Fruit fly (Drosophila melanogaster): ENCODE measurements around the gene cona.

cona gene

dm6 chr3R:18412279-18413214 is 26.9 kb downstream of the cona start, which contains the start of gene CG31122 (continued):
- TF ChIP-seq Hr4 (GFP tag; optimal IDR thresholded peaks at IDR 0.05) (peak; percentile 12), CG34406 (GFP tag; optimal IDR thresholded peaks at IDR 0.05) (peak; percentile 9), CG6854 (GFP tag; optimal IDR thresholded peaks at IDR 0.05) (no peak), esn (GFP tag; optimal IDR thresholded peaks at IDR 0.05) (no peak), CG8632 (GFP tag; optimal IDR thresholded peaks at IDR 0.05) (no peak), CG10631 (GFP tag; optimal IDR thresholded peaks at IDR 0.05) (no peak), spab (GFP tag; optimal IDR thresholded peaks at IDR 0.05) (no peak), Sox15 (GFP tag; optimal IDR thresholded peaks at IDR 0.05) (no peak), CG1621 (tag; optimal IDR thresholded peaks at IDR 0.05) (peak; percentile 19), Smox (GFP tag; optimal IDR thresholded peaks at IDR 0.05) (no peak), eg (GFP tag; IDR thresholded peaks at IDR 0.05) (no peak), CG11762 (GFP tag; optimal IDR thresholded peaks at IDR 0.05; ENCODE audit: insufficient read depth) (no peak), fd59A (GFP tag; optimal IDR thresholded peaks at IDR 0.05) (no peak), Met (GFP tag; optimal IDR thresholded peaks at IDR 0.05) (no peak), achi (GFP tag; optimal IDR thresholded peaks at IDR 0.05) (no peak), Eip78C (GFP tag) (peak; percentile 82), Eip75B (GFP tag; optimal IDR thresholded peaks at IDR 0.05) (peak; percentile 37), CG6276 (GFP tag; optimal IDR thresholded peaks at IDR 0.05) (no peak), Sox102F (GFP tag; optimal IDR thresholded peaks at IDR 0.05) (no peak), cyc (GFP tag; optimal IDR thresholded peaks at IDR 0.05) (peak; percentile 31), fkh (GFP tag; optimal IDR thresholded peaks at IDR 0.05) (peak; percentile 91), CG6792 (GFP tag; optimal IDR thresholded peaks at IDR 0.05) (no peak), CG11902 (GFP tag; optimal IDR thresholded peaks at IDR 0.05) (no peak), CG8319 (GFP tag; optimal IDR thresholded peaks at IDR 0.05) (no peak), CG10669 (GFP tag; optimal IDR thresholded peaks at IDR 0.05) (no peak), svp (GFP tag) (no peak)

dm6 chr3R:18422446-18422845 is 36.8 kb downstream of the cona start:
- TF ChIP-seq fkh (GFP tag; optimal IDR thresholded peaks at IDR 0.05) (no peak), eg (GFP tag; IDR thresholded peaks at IDR 0.05) (no peak), Eip93F (GFP tag; optimal IDR thresholded peaks at IDR 0.05) (no peak), Blimp-1 (GFP tag; optimal IDR thresholded peaks at IDR 0.05) (no peak), CG3919 (GFP tag; optimal IDR thresholded peaks at IDR 0.05) (peak; percentile 18), fd59A (GFP tag; optimal IDR thresholded peaks at IDR 0.05) (no peak)

DNA sequence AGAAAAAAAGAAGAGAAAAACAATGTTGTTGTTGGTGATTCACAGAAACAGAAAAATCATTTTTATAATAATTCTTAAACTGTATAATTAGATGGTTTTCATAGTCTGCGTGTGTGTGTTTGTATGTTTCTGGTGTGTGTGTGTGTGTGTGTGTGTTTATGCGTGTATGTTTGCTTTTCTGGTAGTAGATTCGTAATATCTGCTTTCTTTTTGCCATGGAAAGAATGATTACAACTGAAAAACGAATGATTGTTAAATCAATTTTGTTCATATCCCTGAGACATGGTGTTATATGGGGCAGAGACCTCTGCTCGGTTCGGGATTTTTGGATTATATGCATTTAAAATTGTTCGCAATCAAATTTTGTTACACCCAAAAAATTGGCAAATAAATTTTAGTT is 37.7 kb downstream of the cona start:
- TF ChIP-seq CG16779 (tag; optimal IDR thresholded peaks at IDR 0.05) (no peak), Ets96B (tag; optimal IDR thresholded peaks at IDR 0.05) (no peak), salr (GFP tag; optimal IDR thresholded peaks at IDR 0.05) (no peak), esn (GFP tag; optimal IDR thresholded peaks at IDR 0.05) (no peak), CG11294 (GFP tag; IDR thresholded peaks at IDR 0.05) (no peak), Blimp-1 (GFP tag; optimal IDR thresholded peaks at IDR 0.05) (no peak), pdm3 (GFP tag; optimal IDR thresholded peaks at IDR 0.05) (no peak), dac (GFP tag; optimal IDR thresholded peaks at IDR 0.05) (no peak), OdsH (GFP tag; optimal IDR thresholded peaks at IDR 0.05) (no peak), CG4318 (GFP tag; optimal IDR thresholded peaks at IDR 0.05) (no peak), CG3919 (GFP tag; optimal IDR thresholded peaks at IDR 0.05) (no peak), spab (GFP tag; optimal IDR thresholded peaks at IDR 0.05) (no peak), fkh (GFP tag; optimal IDR thresholded peaks at IDR 0.05) (no peak)

All from whole organism, prepupa.